Worm (Caenorhabditis elegans): ENCODE measurements around the gene F10E9.7.

The F10E9.7 gene

ce11 chrIII:8319100-8319499, 11.9 kb upstream of the F10E9.7 start, which contains the start of gene F10E9.11:
F10E9.11 (minus strand) TSS chrIII:8319260.
- peak; percentile 43 for TF ChIP-seq ttx-3 (tag; optimal IDR thresholded peaks at IDR 0.05)
- peak; percentile 96 for TF ChIP-seq C08G9.2 (tag; optimal IDR thresholded peaks at IDR 0.05)
- TF ChIP-seq nhr-11 (tag; optimal IDR thresholded peaks at IDR 0.05) = no peak
- TF ChIP-seq ceh-9 (tag; optimal IDR thresholded peaks at IDR 0.05) = no peak
- peak; percentile 62 for TF ChIP-seq nfya-1 (tag; optimal IDR thresholded peaks at IDR 0.05)
- peak; percentile 50 for TF ChIP-seq ceh-18 (tag; optimal IDR thresholded peaks at IDR 0.05)
- peak; percentile 34 for TF ChIP-seq hlh-6 (tag; optimal IDR thresholded peaks at IDR 0.05)
- peak; percentile 69 for TF ChIP-seq unc-42 (tag; optimal IDR thresholded peaks at IDR 0.05)
- peak; percentile 62 for TF ChIP-seq fax-1 (tag; optimal IDR thresholded peaks at IDR 0.05)
- peak; percentile 39 for TF ChIP-seq ztf-16 (tag; optimal IDR thresholded peaks at IDR 0.05)
- TF ChIP-seq nhr-232 (tag; optimal IDR thresholded peaks at IDR 0.05) = no peak
- TF ChIP-seq ceh-14 (tag; optimal IDR thresholded peaks at IDR 0.05) = peak; percentile 81
- TF ChIP-seq pag-3 (tag; optimal IDR thresholded peaks at IDR 0.05; ENCODE audit: borderline replicate concordance) = no peak
- TF ChIP-seq dmd-4 (tag; optimal IDR thresholded peaks at IDR 0.05; ENCODE audit: borderline replicate concordance) = peak; percentile 73
- TF ChIP-seq F13H6.1 (tag; optimal IDR thresholded peaks at IDR 0.05) = peak; percentile 79
- peak; percentile 47 for TF ChIP-seq elt-2 (tag; optimal IDR thresholded peaks at IDR 0.05)
- peak; percentile 1 for TF ChIP-seq gmeb-2 (tag; optimal IDR thresholded peaks at IDR 0.05)
- TF ChIP-seq ceh-34 (tag; optimal IDR thresholded peaks at IDR 0.05) = peak; percentile 73
- no peak for TF ChIP-seq odd-2 (tag; optimal IDR thresholded peaks at IDR 0.05)
- TF ChIP-seq madf-2 (tag; optimal IDR thresholded peaks at IDR 0.05) = no peak
- peak; percentile 94 for TF ChIP-seq ets-4 (tag; optimal IDR thresholded peaks at IDR 0.05)
- TF ChIP-seq ceh-6 (GFP tag; optimal IDR thresholded peaks at IDR 0.05) = peak; percentile 8
- peak; percentile 45 for TF ChIP-seq unc-86 (tag; optimal IDR thresholded peaks at IDR 0.05)
- TF ChIP-seq mec-3 (tag; optimal IDR thresholded peaks at IDR 0.05; ENCODE audit: borderline replicate concordance) = peak; percentile 76
- no peak for TF ChIP-seq T23F11.4 (GFP tag; optimal IDR thresholded peaks at IDR 0.05)
- TF ChIP-seq Y22D7AL.16 (tag; optimal IDR thresholded peaks at IDR 0.05) = no peak
- no peak for TF ChIP-seq npax-4 (tag; optimal IDR thresholded peaks at IDR 0.05)
- TF ChIP-seq hlh-8 (tag; optimal IDR thresholded peaks at IDR 0.05) = peak; percentile 86
- peak; percentile 53 for TF ChIP-seq sdc-2 (tag; optimal IDR thresholded peaks at IDR 0.05)
- TF ChIP-seq fkh-6 (tag; optimal IDR thresholded peaks at IDR 0.05) = peak; percentile 56
- TF ChIP-seq ceh-2 (tag; optimal IDR thresholded peaks at IDR 0.05) = peak; percentile 97
- no peak for TF ChIP-seq ceh-48 (tag; optimal IDR thresholded peaks at IDR 0.05)
- peak; percentile 93 for TF ChIP-seq tbx-2 (tag; optimal IDR thresholded peaks at IDR 0.05)
- TF ChIP-seq zip-5 (tag; optimal IDR thresholded peaks at IDR 0.05) = peak; percentile 86
- peak; percentile 79 for TF ChIP-seq lim-6 (tag; optimal IDR thresholded peaks at IDR 0.05)
- peak; percentile 100 for TF ChIP-seq ref-2 (tag; optimal IDR thresholded peaks at IDR 0.05)
- TF ChIP-seq ceh-31 (tag; optimal IDR thresholded peaks at IDR 0.05) = peak; percentile 99
- no peak for TF ChIP-seq hlh-13 (GFP tag; optimal IDR thresholded peaks at IDR 0.05)
- peak; percentile 84 for TF ChIP-seq rnt-1 (tag; optimal IDR thresholded peaks at IDR 0.05)
- no peak for TF ChIP-seq ceh-19 (GFP tag; optimal IDR thresholded peaks at IDR 0.05)
- peak; percentile 53 for TF ChIP-seq ahr-1 (tag; optimal IDR thresholded peaks at IDR 0.05)
- TF ChIP-seq elt-4 (tag; optimal IDR thresholded peaks at IDR 0.05) = no peak
- no peak for TF ChIP-seq C38D4.7 (GFP tag; optimal IDR thresholded peaks at IDR 0.05)
- no peak for TF ChIP-seq dve-1 (tag; optimal IDR thresholded peaks at IDR 0.05)
- TF ChIP-seq pat-9 (tag; optimal IDR thresholded peaks at IDR 0.05) = no peak
- TF ChIP-seq pros-1 (tag; optimal IDR thresholded peaks at IDR 0.05) = no peak
- no peak for TF ChIP-seq K02D7.2 (tag; optimal IDR thresholded peaks at IDR 0.05)
- no peak for TF ChIP-seq ceh-22 (tag; optimal IDR thresholded peaks at IDR 0.05)
- no peak for TF ChIP-seq pha-4 (tag; optimal IDR thresholded peaks at IDR 0.05)
- TF ChIP-seq hlh-15 (tag; optimal IDR thresholded peaks at IDR 0.05) = no peak
- no peak for TF ChIP-seq sox-2 (GFP tag; IDR thresholded peaks at IDR 0.05)
- no peak for TF ChIP-seq ceh-30 (tag; optimal IDR thresholded peaks at IDR 0.05)
- TF ChIP-seq sox-4 (tag; optimal IDR thresholded peaks at IDR 0.05) = no peak
- TF ChIP-seq pha-2 (tag; optimal IDR thresholded peaks at IDR 0.05) = peak; percentile 37
